Worm (Caenorhabditis elegans) whole organism, L4/young adult: ENCODE measurements around the gene R01H2.4.

Source experiments
- W03F9.2 ChIP-seq: fragments of 150-350 bp; optimal IDR thresholded peaks from 2 replicates; lab custom pipeline; 2014; ENCODE audit warnings: missing biosample characterization, missing genetic modification characterization
- dao-5 ChIP-seq: sonication (generic microtip); optimal IDR thresholded peaks from 2 replicates; lab custom pipeline; 2016; ENCODE audit warnings: missing genotype, missing genetic modification characterization, moderate library complexity, missing compliant biosample characterization
- him-1 ChIP-seq: sonication (generic microtip); optimal IDR thresholded peaks from 2 replicates; lab custom pipeline; 2016; ENCODE audit warnings: missing genotype, missing genetic modification reagents, missing genetic modification characterization, missing compliant biosample characterization

DNA sequence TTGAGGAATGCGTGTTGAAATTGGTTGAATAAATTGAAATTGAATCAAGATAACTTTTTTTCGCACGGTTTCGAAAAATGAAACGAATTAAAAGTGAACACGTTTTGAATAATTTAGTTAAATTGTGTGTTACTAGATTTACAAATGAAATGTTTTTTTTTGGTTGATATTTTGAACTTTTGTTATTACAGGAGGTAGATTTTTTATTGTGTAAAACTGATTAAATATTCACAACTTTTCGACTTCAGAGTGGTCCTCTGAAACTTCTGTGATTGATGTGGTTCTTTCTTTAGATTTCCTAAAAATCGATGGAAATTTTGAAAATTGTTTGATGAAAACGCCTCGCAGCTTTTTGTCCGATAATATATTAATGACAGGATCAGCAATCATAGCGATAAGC, 12.3 kb upstream of the R01H2.4 start, which contains the start of gene ZK418.13:
- TF ChIP-seq W03F9.2 (tag; lab: Kevin White, UChicago) (no peak), him-1 (tag; lab: Kevin White, UChicago) (no peak), dao-5 (tag; lab: Kevin White, UChicago) (no peak)
